Worm (Caenorhabditis elegans) whole organism, L4 larva: ENCODE results near the gene clec-169.

Source experiments
- T20F7.1 ChIP-seq: fragments of 200-800 bp; sonication (Bioruptor generic); optimal IDR thresholded peaks from 2 replicates; lab custom pipeline; 2018; ENCODE audit warnings: mild to moderate bottlenecking, missing genetic modification characterization, missing compliant biosample characterization
- daf-12 ChIP-seq: fragments of 150-350 bp; optimal IDR thresholded peaks from 2 replicates; lab custom pipeline; 2014; ENCODE audit warnings: missing biosample characterization, missing genetic modification reagents, missing genetic modification characterization
- lin-1 ChIP-seq: fragments of 200-800 bp; sonication (Bioruptor generic); IDR thresholded peaks from 2 replicates; pipeline ENCODE4 v1.3.6; 2022; ENCODE audit warnings: missing genetic modification reagents, missing genetic modification characterization, missing compliant biosample characterization
- nhr-237 ChIP-seq: sonication (generic microtip); optimal IDR thresholded peaks from 2 replicates; lab custom pipeline; 2017; ENCODE audit warnings: missing biosample characterization, missing genetic modification characterization
- nhr-28 ChIP-seq: fragments of 150-350 bp; optimal IDR thresholded peaks from 2 replicates; lab custom pipeline; 2014; ENCODE audit warnings: missing biosample characterization, missing genetic modification characterization
- snpc-1.2 ChIP-seq: fragments of 200-800 bp; sonication (Bioruptor generic); IDR thresholded peaks from 2 replicates; pipeline ENCODE4 v1.3.6; 2022; ENCODE audit warnings: missing genetic modification reagents, missing genetic modification characterization, missing compliant biosample characterization
- ztf-11 ChIP-seq: fragments of 150-350 bp; optimal IDR thresholded peaks from 2 replicates; lab custom pipeline; 2014; ENCODE audit warnings: missing biosample characterization, missing genetic modification characterization

ce11 chrIV:1309600-1310207, 48.6 kb downstream of the clec-169 start, which contains the start of the genes ddx-46 and F53H1.4:
- TF ChIP-seq lin-1 (GFP tag; lab: Robert Waterston, UW) (no peak), ztf-11 (tag; lab: Kevin White, UChicago) (no peak), snpc-1.2 (GFP tag; lab: Robert Waterston, UW) (no peak), T20F7.1 (GFP tag; lab: Kevin White, UChicago) (peak; percentile 98), nhr-28 (tag; lab: Kevin White, UChicago) (no peak), daf-12 (tag; lab: Kevin White, UChicago) (no peak), nhr-237 (tag; lab: Kevin White, UChicago) (no peak)
